Worm (Caenorhabditis elegans) whole organism, early embryonic: Measurements from ENCODE around the gene K12H6.12.

Experiments used
- B0310.2 ChIP-seq: sonication (generic microtip); optimal IDR thresholded peaks from 2 replicates; lab custom pipeline; 2016; ENCODE audit warnings: mild to moderate bottlenecking, missing genetic modification characterization, missing compliant biosample characterization
- F13C5.2 ChIP-seq: sonication (generic microtip); optimal IDR thresholded peaks from 2 replicates; lab custom pipeline; 2017; ENCODE audit warnings: mild to moderate bottlenecking, missing genetic modification characterization, inconsistent platforms, missing compliant biosample characterization
- aly-1 ChIP-seq: sonication (generic microtip); optimal IDR thresholded peaks from 2 replicates; lab custom pipeline; 2016; ENCODE audit warnings: missing genetic modification characterization, missing compliant biosample characterization
- ama-1 ChIP-seq: fragments of 150-350 bp; optimal IDR thresholded peaks from 2 replicates; lab custom pipeline; 2014
- ceh-13 ChIP-seq: fragments of 200-800 bp; sonication (Bioruptor generic); optimal IDR thresholded peaks from 2 replicates; lab custom pipeline; 2018; ENCODE audit warnings: mild to moderate bottlenecking, missing genetic modification characterization, missing compliant biosample characterization
- ceh-36 ChIP-seq: sonication (generic microtip); optimal IDR thresholded peaks from 2 replicates; lab custom pipeline; 2016; ENCODE audit warnings: missing genetic modification characterization, inconsistent platforms, missing compliant biosample characterization
- ets-7 ChIP-seq: sonication (generic microtip); optimal IDR thresholded peaks from 2 replicates; lab custom pipeline; 2016; ENCODE audit warnings: missing genotype, missing genetic modification characterization, missing compliant biosample characterization
- flt-1 ChIP-seq: fragments of 200-800 bp; sonication (Bioruptor generic); IDR thresholded peaks from 2 replicates; pipeline ENCODE4 v1.3.6; 2022; ENCODE audit warnings: missing genetic modification characterization, missing compliant biosample characterization
- hmbx-1 ChIP-seq: sonication (generic microtip); optimal IDR thresholded peaks from 2 replicates; lab custom pipeline; 2016; ENCODE audit warnings: mild to moderate bottlenecking, missing genetic modification characterization, missing compliant biosample characterization
- hmg-4 ChIP-seq: fragments of 200-800 bp; sonication (Bioruptor generic); optimal IDR thresholded peaks from 2 replicates; lab custom pipeline; 2018; ENCODE audit warnings: mild to moderate bottlenecking, missing genetic modification characterization, missing compliant biosample characterization
- hnd-1 ChIP-seq: sonication (generic microtip); optimal IDR thresholded peaks from 2 replicates; lab custom pipeline; 2016; ENCODE audit warnings: missing genetic modification characterization, missing compliant biosample characterization
- pes-1 ChIP-seq: fragments of 200-800 bp; sonication (Bioruptor generic); IDR thresholded peaks from 2 replicates; pipeline ENCODE4 v1.3.6; 2022; ENCODE audit warnings: missing genetic modification reagents, missing genetic modification characterization, missing compliant biosample characterization
- scrt-1 ChIP-seq: fragments of 200-800 bp; sonication (Bioruptor generic); IDR thresholded peaks from 2 replicates; pipeline ENCODE4 v1.3.6; 2022; ENCODE audit warnings: missing genetic modification characterization, missing compliant biosample characterization
- sea-1 ChIP-seq: fragments of 200-800 bp; sonication (Bioruptor generic); conservative IDR thresholded peaks from 2 replicates; pipeline ENCODE4 v1.3.6; 2022; ENCODE audit warnings: missing genetic modification characterization, missing compliant biosample characterization
- tbx-11 ChIP-seq: fragments of 200-800 bp; sonication (Bioruptor generic); IDR thresholded peaks from 2 replicates; pipeline ENCODE4 v1.3.6; 2022; ENCODE audit warnings: missing genetic modification characterization, missing compliant biosample characterization
- tbx-37 ChIP-seq: fragments of 200-800 bp; sonication (Bioruptor generic); conservative IDR thresholded peaks from 2 replicates; pipeline ENCODE4 v1.3.6; 2022; ENCODE audit warnings: missing genetic modification reagents, missing genetic modification characterization, missing compliant biosample characterization
- tra-4 ChIP-seq: sonication (generic microtip); optimal IDR thresholded peaks from 2 replicates; lab custom pipeline; 2017; ENCODE audit warnings: missing genetic modification characterization, missing compliant biosample characterization

The K12H6.12 gene

ce11 chrII:2807674-2808206, at the start of gene K12H6.12:
K12H6.12 (plus strand) TSS chrII:2808156.
- TF ChIP-seq hnd-1 (tag; lab: Kevin White, UChicago): no peak
- no peak for TF ChIP-seq tbx-11 (GFP tag; lab: Robert Waterston, UW)
- TF ChIP-seq tra-4: no peak
- no peak for TF ChIP-seq ama-1 (lab: Kevin White, UChicago)
- no peak for TF ChIP-seq tbx-37 (GFP tag; lab: Robert Waterston, UW)
- no peak for TF ChIP-seq sea-1 (GFP tag; lab: Robert Waterston, UW)
- no peak for TF ChIP-seq pes-1 (GFP tag; lab: Robert Waterston, UW)
- no peak for TF ChIP-seq scrt-1 (GFP tag; lab: Robert Waterston, UW)
- TF ChIP-seq B0310.2 (tag; lab: Kevin White, UChicago): no peak
- no peak for TF ChIP-seq flt-1 (GFP tag; lab: Robert Waterston, UW)
- no peak for TF ChIP-seq ets-7 (tag; lab: Kevin White, UChicago)
- TF ChIP-seq F13C5.2 (tag; lab: Kevin White, UChicago): no peak
- TF ChIP-seq hmbx-1 (tag; lab: Kevin White, UChicago): no peak
- no peak for TF ChIP-seq hmg-4
- no peak for TF ChIP-seq ceh-13 (GFP tag; lab: Kevin White, UChicago)
- no peak for TF ChIP-seq aly-1
- TF ChIP-seq ceh-36: no peak

- TF ChIP-seq sea-1 (GFP tag; lab: Robert Waterston, UW) (no peak; the same call in 1 of the 2 replicates), ceh-36 (no peak), hmbx-1 (tag; lab: Kevin White, UChicago) (no peak), scrt-1 (GFP tag; lab: Robert Waterston, UW) (no peak), hnd-1 (tag; lab: Kevin White, UChicago) (no peak), B0310.2 (tag; lab: Kevin White, UChicago) (no peak), F13C5.2 (tag; lab: Kevin White, UChicago) (no peak), tbx-11 (GFP tag; lab: Robert Waterston, UW) (no peak), flt-1 (GFP tag; lab: Robert Waterston, UW) (no peak), ama-1 (lab: Kevin White, UChicago) (no peak), tra-4 (no peak), aly-1 (no peak), hmg-4 (no peak), pes-1 (GFP tag; lab: Robert Waterston, UW) (no peak), ets-7 (tag; lab: Kevin White, UChicago) (no peak), tbx-37 (GFP tag; lab: Robert Waterston, UW) (no peak), ceh-13 (GFP tag; lab: Kevin White, UChicago) (no peak)
Measured at ce11 chrII:2758476-2758875, 49.5 kb upstream of the K12H6.12 start, which contains the start of gene fbxb-107. fbxb-107 (plus strand) TSS chrII:2758772.

DNA sequence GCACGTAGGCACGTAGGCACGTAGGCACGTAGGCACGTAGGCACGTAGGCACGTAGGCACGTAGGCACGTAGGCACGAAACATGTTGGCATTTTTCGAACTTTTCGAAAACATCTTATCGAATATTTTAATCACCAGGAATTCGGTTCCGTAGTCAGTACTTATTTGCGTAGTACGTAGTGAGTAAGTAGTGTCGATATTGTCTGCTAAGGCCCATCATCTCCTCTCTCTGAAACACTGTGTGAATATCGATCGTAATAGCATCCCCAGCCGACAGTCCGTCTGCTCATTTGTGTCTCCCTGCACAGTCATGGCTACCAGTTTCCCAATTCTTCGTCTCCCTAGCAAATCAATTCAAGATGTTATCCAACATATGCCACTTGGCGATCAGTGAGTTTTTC, 45.8 kb upstream of the K12H6.12 start, which contains the start of gene fbxb-106:
fbxb-106 (plus strand) TSS at position 301 of the 400 bp plus-strand sequence.
- TF ChIP-seq aly-1: no peak
- TF ChIP-seq tbx-37 (GFP tag; lab: Robert Waterston, UW): no peak
- no peak for TF ChIP-seq hnd-1 (tag; lab: Kevin White, UChicago)
- no peak for TF ChIP-seq scrt-1 (GFP tag; lab: Robert Waterston, UW)
- TF ChIP-seq ceh-13 (GFP tag; lab: Kevin White, UChicago): no peak
- no peak for TF ChIP-seq pes-1 (GFP tag; lab: Robert Waterston, UW)
- TF ChIP-seq ceh-36: no peak
- TF ChIP-seq flt-1 (GFP tag; lab: Robert Waterston, UW): no peak
- no peak for TF ChIP-seq tra-4
- no peak for TF ChIP-seq hmbx-1 (tag; lab: Kevin White, UChicago)
- TF ChIP-seq B0310.2 (tag; lab: Kevin White, UChicago): no peak
- no peak for TF ChIP-seq hmg-4
- TF ChIP-seq ama-1 (lab: Kevin White, UChicago): no peak
- no peak for TF ChIP-seq sea-1 (GFP tag; lab: Robert Waterston, UW)
- no peak for TF ChIP-seq F13C5.2 (tag; lab: Kevin White, UChicago)

DNA sequence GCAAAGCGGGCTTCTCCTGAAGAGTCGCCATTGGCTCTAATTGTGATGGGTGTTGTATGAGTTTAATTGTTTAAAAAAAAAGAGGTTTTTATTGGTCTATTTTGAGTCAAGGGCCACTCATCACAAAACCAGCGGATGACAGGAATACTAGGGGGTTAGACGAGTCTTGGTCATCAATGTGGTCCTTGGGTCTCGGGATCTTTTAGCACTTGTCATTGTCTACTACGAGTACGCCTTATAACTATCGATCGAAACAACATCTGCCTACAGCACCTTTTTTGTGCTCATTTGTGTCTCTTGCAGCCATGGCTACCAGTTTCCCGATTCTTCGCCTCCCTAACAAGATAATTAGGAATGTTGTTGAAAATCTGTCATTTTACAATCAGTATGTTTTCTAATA, 43.3 kb upstream of the K12H6.12 start, which contains the start of gene fbxb-108:
fbxb-108 (plus strand) TSS at position 301 of the 400 bp plus-strand sequence.
- TF ChIP-seq aly-1: no peak
- TF ChIP-seq ceh-13 (GFP tag; lab: Kevin White, UChicago): no peak
- no peak for TF ChIP-seq pes-1 (GFP tag; lab: Robert Waterston, UW)
- no peak for TF ChIP-seq ets-7 (tag; lab: Kevin White, UChicago)
- TF ChIP-seq hmbx-1 (tag; lab: Kevin White, UChicago): no peak
- TF ChIP-seq B0310.2 (tag; lab: Kevin White, UChicago): no peak
- no peak for TF ChIP-seq hnd-1 (tag; lab: Kevin White, UChicago)
- TF ChIP-seq tra-4: no peak
- TF ChIP-seq hmg-4: no peak
- no peak for TF ChIP-seq sea-1 (GFP tag; lab: Robert Waterston, UW)
- TF ChIP-seq tbx-37 (GFP tag; lab: Robert Waterston, UW): no peak
- no peak for TF ChIP-seq ama-1 (lab: Kevin White, UChicago)
- TF ChIP-seq flt-1 (GFP tag; lab: Robert Waterston, UW): no peak
- TF ChIP-seq ceh-36: no peak
- TF ChIP-seq F13C5.2 (tag; lab: Kevin White, UChicago): no peak
- no peak for TF ChIP-seq tbx-11 (GFP tag; lab: Robert Waterston, UW)

DNA sequence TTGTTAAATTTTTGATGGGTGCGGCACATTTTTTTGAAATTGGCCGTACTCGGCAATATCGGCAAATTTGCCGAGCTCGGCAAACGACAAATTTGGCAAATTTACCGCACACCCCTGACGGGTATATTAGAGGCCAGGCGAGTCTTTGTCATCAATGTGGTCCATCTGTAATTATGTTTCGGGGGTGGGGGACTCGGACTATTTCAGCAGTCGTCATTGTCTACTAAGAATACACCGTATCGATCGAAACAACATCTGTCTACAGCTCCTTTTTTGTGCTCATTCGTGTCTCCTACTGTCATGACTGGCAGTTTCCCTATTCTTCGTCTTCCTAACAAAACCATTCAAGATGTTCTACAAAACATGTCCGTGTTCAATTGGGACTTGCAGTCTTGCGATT, 41.6 kb upstream of the K12H6.12 start, which contains the start of gene F08D12.15:
F08D12.15 (plus strand) TSS at position 301 of the 400 bp plus-strand sequence.
- TF ChIP-seq pes-1 (GFP tag; lab: Robert Waterston, UW) (no peak), ets-7 (tag; lab: Kevin White, UChicago) (no peak), hmg-4 (no peak), ama-1 (lab: Kevin White, UChicago) (no peak), F13C5.2 (tag; lab: Kevin White, UChicago) (no peak), aly-1 (no peak), ceh-36 (no peak), sea-1 (GFP tag; lab: Robert Waterston, UW) (no peak), flt-1 (GFP tag; lab: Robert Waterston, UW) (no peak), scrt-1 (GFP tag; lab: Robert Waterston, UW) (no peak), hmbx-1 (tag; lab: Kevin White, UChicago) (no peak), B0310.2 (tag; lab: Kevin White, UChicago) (no peak), tbx-37 (GFP tag; lab: Robert Waterston, UW) (no peak), tra-4 (no peak), ceh-13 (GFP tag; lab: Kevin White, UChicago) (no peak), hnd-1 (tag; lab: Kevin White, UChicago) (no peak), tbx-11 (GFP tag; lab: Robert Waterston, UW) (no peak)

DNA sequence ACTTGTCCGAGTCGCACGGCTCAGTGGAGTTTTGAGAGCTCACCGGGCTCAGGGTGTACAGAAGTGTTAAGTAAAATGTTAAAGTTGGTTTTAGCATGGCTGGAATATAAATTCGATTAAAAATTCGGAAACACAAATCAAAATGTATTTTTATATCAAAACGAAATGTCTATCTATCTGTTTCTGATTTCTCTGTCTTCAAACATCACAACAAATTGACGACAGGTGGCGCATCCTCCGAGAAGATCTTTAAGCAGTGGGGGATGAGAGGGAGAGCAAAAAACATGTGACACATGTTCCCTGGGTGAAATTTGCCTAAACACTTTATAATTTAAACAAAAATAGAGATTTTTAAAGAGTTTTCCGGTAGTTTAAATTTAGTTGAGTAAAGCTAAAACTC, 38.9 kb upstream of the K12H6.12 start, which contains the start of gene F08D12.7:
F08D12.7 (minus strand) TSS at position 101 of the 400 bp plus-strand sequence.
- no peak for TF ChIP-seq flt-1 (GFP tag; lab: Robert Waterston, UW)
